Worm (Caenorhabditis elegans) whole organism, L4 larva: Measurements from ENCODE around the gene bre-2.

Source experiments
- F44E2.7 ChIP-seq: fragments of 200-800 bp; sonication (Bioruptor generic); IDR thresholded peaks from 2 replicates; pipeline ENCODE4 v2.1.2; 2022; ENCODE audit warnings: missing genetic modification characterization, missing compliant biosample characterization
- F49E8.2 ChIP-seq: sonication (generic microtip); optimal IDR thresholded peaks from 2 replicates; lab custom pipeline; 2016; ENCODE audit warnings: missing compliant biosample characterization, mild to moderate bottlenecking, missing genetic modification characterization, borderline replicate concordance
- T20F7.1 ChIP-seq: fragments of 200-800 bp; sonication (Bioruptor generic); optimal IDR thresholded peaks from 2 replicates; lab custom pipeline; 2018; ENCODE audit warnings: mild to moderate bottlenecking, missing genetic modification characterization, missing compliant biosample characterization
- Y105C5A.15 ChIP-seq: fragments of 200-800 bp; sonication (Bioruptor generic); IDR thresholded peaks from 2 replicates; pipeline ENCODE4 v1.3.6; 2022; ENCODE audit warnings: missing genetic modification characterization, missing compliant biosample characterization
- Y48G9A.11 ChIP-seq: fragments of 200-800 bp; sonication (Bioruptor generic); IDR thresholded peaks from 2 replicates; pipeline ENCODE4 v1.3.6; 2022; ENCODE audit warnings: missing genetic modification reagents, missing genetic modification characterization, missing compliant biosample characterization
- Y75B8A.6 ChIP-seq: fragments of 200-800 bp; sonication (Bioruptor generic); IDR thresholded peaks from 2 replicates; pipeline ENCODE4 v1.3.6; 2022; ENCODE audit warnings: missing genetic modification reagents, missing genetic modification characterization, missing compliant biosample characterization
- aha-1 ChIP-seq: fragments of 150-350 bp; peaks from one replicate; lab custom pipeline; 2014; ENCODE audit warnings: missing biosample characterization, missing genetic modification characterization
- aly-2 ChIP-seq: sonication (generic microtip); optimal IDR thresholded peaks from 2 replicates; lab custom pipeline; 2018; ENCODE audit warnings: missing biosample characterization, missing genetic modification characterization
- ceh-32 ChIP-seq: sonication (generic microtip); optimal IDR thresholded peaks from 2 replicates; lab custom pipeline; 2016; ENCODE audit warnings: mild to moderate bottlenecking, missing genetic modification characterization, missing compliant biosample characterization; ENCODE audit not compliant: poor library complexity
- ceh-44 ChIP-seq: fragments of 200-800 bp; sonication (Bioruptor generic); IDR thresholded peaks from 2 replicates; pipeline ENCODE4 v1.3.6; 2022; ENCODE audit warnings: missing genetic modification reagents, missing genetic modification characterization, missing compliant biosample characterization
- ctbp-1 ChIP-seq: fragments of 200-800 bp; sonication (Bioruptor generic); IDR thresholded peaks from 2 replicates; pipeline ENCODE4 v1.3.6; 2022; ENCODE audit warnings: missing genetic modification reagents, missing genetic modification characterization, missing compliant biosample characterization
- dmd-8 ChIP-seq: fragments of 200-800 bp; sonication (Bioruptor generic); IDR thresholded peaks from 2 replicates; pipeline ENCODE4 v1.3.6; 2022; ENCODE audit warnings: missing genetic modification characterization, missing compliant biosample characterization
- duxl-1 ChIP-seq: sonication (generic microtip); optimal IDR thresholded peaks from 2 replicates; lab custom pipeline; 2016; ENCODE audit warnings: mild to moderate bottlenecking, missing genetic modification characterization, moderate library complexity, missing compliant biosample characterization; ENCODE audit not compliant: poor library complexity
- egl-27 ChIP-seq: sonication (generic microtip); optimal IDR thresholded peaks from 3 replicates; lab custom pipeline; 2017; ENCODE audit warnings: missing biosample characterization, missing genetic modification reagents, missing genetic modification characterization
- egl-43 ChIP-seq: fragments of 200-800 bp; sonication (Bioruptor generic); IDR thresholded peaks from 2 replicates; pipeline ENCODE4 v1.3.6; 2022; ENCODE audit warnings: missing genetic modification reagents, missing genetic modification characterization, missing compliant biosample characterization
- fkh-10 ChIP-seq: fragments of 150-350 bp; optimal IDR thresholded peaks from 2 replicates; lab custom pipeline; 2014; ENCODE audit warnings: missing biosample characterization, missing genetic modification reagents, missing genetic modification characterization
- hlh-30 ChIP-seq: sonication (generic microtip); optimal IDR thresholded peaks from 2 replicates; lab custom pipeline; 2017; ENCODE audit warnings: antibody characterized with exemption, mild to moderate bottlenecking, missing genetic modification characterization, missing compliant biosample characterization; ENCODE audit not compliant: insufficient read depth
- hmg-1.1 ChIP-seq: fragments of 200-800 bp; sonication (Bioruptor generic); IDR thresholded peaks from 2 replicates; pipeline ENCODE4 v1.3.6; 2022; ENCODE audit warnings: missing genetic modification reagents, missing genetic modification characterization, missing compliant biosample characterization
- lin-1 ChIP-seq: fragments of 200-800 bp; sonication (Bioruptor generic); IDR thresholded peaks from 2 replicates; pipeline ENCODE4 v1.3.6; 2022; ENCODE audit warnings: missing genetic modification reagents, missing genetic modification characterization, missing compliant biosample characterization
- lin-29 ChIP-seq: fragments of 200-800 bp; sonication (Bioruptor generic); IDR thresholded peaks from 2 replicates; pipeline ENCODE4 v1.3.6; 2022; ENCODE audit warnings: missing genetic modification reagents, missing genetic modification characterization, missing compliant biosample characterization
- lin-38 ChIP-seq: fragments of 200-800 bp; sonication (Bioruptor generic); IDR thresholded peaks from 2 replicates; pipeline ENCODE4 v1.3.6; 2022; ENCODE audit warnings: missing genetic modification reagents, missing genetic modification characterization, missing compliant biosample characterization
- lir-3 ChIP-seq: sonication (generic microtip); optimal IDR thresholded peaks from 2 replicates; lab custom pipeline; 2016; ENCODE audit warnings: mild to moderate bottlenecking, missing genetic modification characterization, missing compliant biosample characterization
- lsy-2 ChIP-seq, 2 experiments: fragments of 150-350 bp in 1 of 2; sonication (generic microtip) in 1 of 2; optimal IDR thresholded peaks; 2 replicates each; lab custom pipeline; 2014 to 2017; ENCODE audit warnings: missing biosample characterization in 2 of 2, missing genetic modification characterization in 2 of 2
- madf-5 ChIP-seq, 2 experiments: fragments of 200-800 bp; sonication (Bioruptor generic); IDR thresholded peaks; 2 replicates each; pipeline ENCODE4 v1.3.6; 2022; ENCODE audit warnings: missing compliant biosample characterization in 2 of 2, missing genetic modification characterization in 2 of 2
- mdt-29 ChIP-seq: fragments of 200-800 bp; sonication (Bioruptor generic); IDR thresholded peaks from 2 replicates; pipeline ENCODE4 v1.3.6; 2022; ENCODE audit warnings: missing genetic modification reagents, missing genetic modification characterization, missing compliant biosample characterization
- mep-1 ChIP-seq: fragments of 150-350 bp; sonication (generic microtip); optimal IDR thresholded peaks from 3 replicates; lab custom pipeline; 2014; ENCODE audit warnings: missing biosample characterization, missing genetic modification characterization
- mes-2 ChIP-seq: sonication (generic microtip); optimal IDR thresholded peaks from 2 replicates; lab custom pipeline; 2016; ENCODE audit warnings: missing genotype, mild to moderate bottlenecking, missing genetic modification characterization, missing compliant biosample characterization; ENCODE audit not compliant: poor library complexity, severe bottlenecking
- mxl-2 ChIP-seq: fragments of 200-800 bp; sonication (Bioruptor generic); conservative IDR thresholded peaks from 2 replicates; pipeline ENCODE4 v1.3.6; 2022; ENCODE audit warnings: missing genetic modification reagents, missing genetic modification characterization, missing compliant biosample characterization
- nhr-102 ChIP-seq: sonication (generic microtip); optimal IDR thresholded peaks from 2 replicates; lab custom pipeline; 2016; ENCODE audit warnings: mild to moderate bottlenecking, missing genetic modification characterization, moderate library complexity, missing compliant biosample characterization
- nhr-237 ChIP-seq: sonication (generic microtip); optimal IDR thresholded peaks from 2 replicates; lab custom pipeline; 2017; ENCODE audit warnings: missing biosample characterization, missing genetic modification characterization
- nhr-28 ChIP-seq: fragments of 150-350 bp; optimal IDR thresholded peaks from 2 replicates; lab custom pipeline; 2014; ENCODE audit warnings: missing biosample characterization, missing genetic modification characterization
- nhr-76 ChIP-seq: fragments of 150-350 bp; optimal IDR thresholded peaks from 2 replicates; lab custom pipeline; 2014; ENCODE audit warnings: missing biosample characterization, missing genetic modification characterization
- php-3 ChIP-seq: fragments of 200-800 bp; sonication (Bioruptor generic); IDR thresholded peaks from 2 replicates; pipeline ENCODE4 v1.3.6; 2022; ENCODE audit warnings: missing genetic modification reagents, missing genetic modification characterization, missing compliant biosample characterization
- pqm-1 ChIP-seq: sonication (generic microtip); optimal IDR thresholded peaks from 2 replicates; lab custom pipeline; 2017; ENCODE audit warnings: missing biosample characterization, missing genetic modification characterization
- saeg-2 ChIP-seq: fragments of 200-800 bp; sonication (Bioruptor generic); IDR thresholded peaks from 2 replicates; pipeline ENCODE4 v1.3.6; 2022; ENCODE audit warnings: missing genetic modification reagents, missing genetic modification characterization, missing compliant biosample characterization
- sdz-12 ChIP-seq: fragments of 200-800 bp; sonication (Bioruptor generic); optimal IDR thresholded peaks from 2 replicates; lab custom pipeline; 2018; ENCODE audit warnings: mild to moderate bottlenecking, missing genetic modification characterization, missing compliant biosample characterization
- set-16 ChIP-seq: fragments of 200-800 bp; sonication (Bioruptor generic); IDR thresholded peaks from 2 replicates; pipeline ENCODE4 v1.3.6; 2022; ENCODE audit warnings: missing genetic modification reagents, missing genetic modification characterization, missing compliant biosample characterization
- spr-3 ChIP-seq: fragments of 200-800 bp; sonication (Bioruptor generic); optimal IDR thresholded peaks from 2 replicates; lab custom pipeline; 2018; ENCODE audit warnings: mild to moderate bottlenecking, missing genetic modification characterization, missing compliant biosample characterization
- tag-97 ChIP-seq: fragments of 200-800 bp; sonication (Bioruptor generic); IDR thresholded peaks from 2 replicates; pipeline ENCODE4 v1.3.6; 2022; ENCODE audit warnings: missing genetic modification characterization, missing compliant biosample characterization
- tra-1 ChIP-seq: fragments of 200-800 bp; sonication (Bioruptor generic); IDR thresholded peaks from 2 replicates; pipeline ENCODE4 v1.3.6; 2022; ENCODE audit warnings: missing genetic modification reagents, missing genetic modification characterization, missing compliant biosample characterization
- unc-130 ChIP-seq: sonication (generic microtip); optimal IDR thresholded peaks from 2 replicates; lab custom pipeline; 2016; ENCODE audit warnings: missing genetic modification reagents, missing genetic modification characterization, missing compliant biosample characterization
- unc-62 ChIP-seq, 3 experiments: fragments of 150-350 bp in 1 of 3; sonication (generic microtip); optimal IDR thresholded peaks in 2 of 3; peaks in 1 of 3; 1 replicate in 1 of 3; 2 replicates in 2 of 3; lab custom pipeline; 2014 to 2017; ENCODE audit warnings: missing biosample characterization in 3 of 3, missing genetic modification characterization in 3 of 3, missing genetic modification reagents in 3 of 3, missing genotype in 1 of 3
- vab-7 ChIP-seq: fragments of 200-800 bp; sonication (Bioruptor generic); IDR thresholded peaks from 2 replicates; pipeline ENCODE4 v1.3.6; 2022; ENCODE audit warnings: missing genetic modification reagents, missing genetic modification characterization, missing compliant biosample characterization
- zfp-3 ChIP-seq: fragments of 200-800 bp; sonication (Bioruptor generic); conservative IDR thresholded peaks from 2 replicates; pipeline ENCODE4 v1.3.6; 2022; ENCODE audit warnings: missing genetic modification reagents, missing genetic modification characterization, missing compliant biosample characterization
- ztf-7 ChIP-seq: fragments of 150-350 bp; optimal IDR thresholded peaks from 2 replicates; lab custom pipeline; 2014; ENCODE audit warnings: missing biosample characterization, missing genetic modification characterization

The bre-2 gene

DNA sequence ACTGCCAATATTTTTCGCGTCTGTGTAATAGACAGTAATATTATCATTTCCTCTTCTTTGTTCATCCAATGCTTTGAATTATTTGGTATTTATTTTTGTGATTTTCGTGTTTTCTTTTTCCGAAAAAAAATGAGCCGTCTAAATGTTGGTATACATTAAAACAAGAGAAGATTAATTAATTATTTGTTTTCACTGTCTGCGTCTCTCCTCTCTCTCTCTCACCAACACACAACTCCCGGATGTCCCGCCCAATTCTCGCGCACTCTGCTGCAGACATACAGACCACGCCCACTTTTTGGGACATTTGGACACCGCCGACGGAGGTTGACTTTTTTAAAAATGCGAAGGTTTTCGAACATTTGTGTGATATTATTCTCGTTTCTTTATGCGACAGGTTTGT is 19.9 kb downstream of the bre-2 start, which contains the start of gene zig-8:
zig-8 (plus strand) TSS at position 301 of the 400 bp plus-strand sequence.
- no peak for TF ChIP-seq fkh-10 (GFP tag; lab: Kevin White, UChicago)
- TF ChIP-seq aha-1 (tag; lab: Kevin White, UChicago): peak; percentile 23
- peak; percentile 23; the same call in 1 of the 2 replicates for TF ChIP-seq ctbp-1 (GFP tag; lab: Robert Waterston, UW)
- no peak for TF ChIP-seq saeg-2 (GFP tag; lab: Robert Waterston, UW)
- no peak for TF ChIP-seq duxl-1

DNA sequence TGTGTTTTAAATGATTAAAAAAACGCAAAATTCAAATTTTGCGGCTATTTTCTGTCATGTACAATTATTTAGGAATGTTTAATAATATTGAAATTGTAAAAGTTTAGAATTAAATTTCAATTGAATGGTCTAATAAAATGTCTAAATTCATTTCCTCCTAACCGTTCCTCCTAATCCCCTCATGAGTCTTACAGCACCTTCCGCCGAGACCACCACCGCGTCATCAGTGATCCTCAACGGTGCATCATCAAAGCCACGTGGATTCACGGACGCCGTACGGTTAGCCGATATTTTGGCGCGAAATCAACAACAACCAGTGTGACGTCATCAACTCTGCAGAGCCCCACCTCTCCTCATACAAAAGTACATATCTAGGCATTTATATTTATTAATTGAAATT is 21.0 kb downstream of the bre-2 start:
- TF ChIP-seq aha-1 (tag; lab: Kevin White, UChicago) (peak; percentile 93), set-16 (no peak)
- TF ChIP-seq, all 104 proteins: peak for 1

DNA sequence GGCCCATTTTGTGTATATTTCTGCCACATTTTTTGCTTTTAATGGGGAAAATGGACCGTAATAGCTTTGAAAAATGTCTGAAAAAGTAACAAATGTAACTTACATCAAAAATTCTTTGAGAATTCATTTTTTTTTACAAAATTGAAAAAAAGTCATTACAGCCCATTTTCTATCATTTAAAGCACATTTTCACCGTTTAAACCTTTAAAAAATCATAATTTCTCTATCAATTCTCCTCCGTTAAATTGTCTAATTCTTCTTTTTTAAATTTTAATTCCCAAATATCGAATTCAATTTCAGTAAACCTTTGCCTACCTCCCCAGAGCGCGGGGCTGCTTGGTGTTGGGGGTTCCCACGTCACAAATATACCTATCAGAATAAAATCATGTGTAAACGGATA is 32.1 kb downstream of the bre-2 start, which contains the start of gene dhhc-8:
dhhc-8 (plus strand) TSS at position 301 of the 400 bp plus-strand sequence.
- TF ChIP-seq Y48G9A.11 (GFP tag; lab: Robert Waterston, UW) (no peak), ceh-44 (GFP tag; lab: Robert Waterston, UW) (no peak), tag-97 (GFP tag; lab: Robert Waterston, UW) (no peak), Y75B8A.6 (GFP tag; lab: Robert Waterston, UW) (no peak), egl-27 (tag; lab: Kevin White, UChicago) (no peak), php-3 (GFP tag; lab: Robert Waterston, UW) (no peak), pqm-1 (no peak), lir-3 (tag; lab: Kevin White, UChicago) (no peak)

DNA sequence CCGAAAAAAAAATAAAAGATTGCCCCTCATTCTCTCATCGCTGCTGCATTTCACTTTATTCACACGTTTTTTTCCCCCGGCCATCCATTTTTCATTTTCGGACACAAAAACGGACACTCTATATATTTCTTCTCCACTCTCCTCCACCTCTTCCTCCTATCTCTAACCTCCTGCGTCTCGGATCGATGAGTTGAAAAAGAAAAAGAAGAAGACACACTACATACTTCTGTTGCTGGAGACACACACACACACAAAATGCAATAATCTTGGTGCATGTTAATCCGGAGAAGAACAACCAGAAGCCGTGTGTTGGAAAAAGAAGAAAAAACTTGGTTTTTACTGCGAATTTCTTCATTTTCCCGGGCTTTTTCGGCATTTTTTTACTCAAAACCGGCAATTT is 33.5 kb downstream of the bre-2 start:
- TF ChIP-seq lin-38 (GFP tag; lab: Robert Waterston, UW) (no peak), unc-62 (GFP tag; optimal IDR thresholded peaks at IDR 0.05 in 1 of 2; lab: Kevin White, UChicago) (no peak), unc-62 (tag; optimal IDR thresholded peaks at IDR 0.05; lab: Kevin White, UChicago) (no peak), mdt-29 (GFP tag; lab: Robert Waterston, UW) (no peak), zfp-3 (GFP tag; lab: Robert Waterston, UW) (no peak), mep-1 (tag; lab: Kevin White, UChicago) (peak; percentile 25), nhr-237 (tag; lab: Kevin White, UChicago) (no peak), nhr-76 (tag; lab: Kevin White, UChicago) (no peak), nhr-102 (tag; lab: Kevin White, UChicago) (no peak), unc-130 (GFP tag; lab: Kevin White, UChicago) (no peak), lin-29 (GFP tag; lab: Robert Waterston, UW) (no peak), aly-2 (no peak), mes-2 (tag; lab: Kevin White, UChicago) (no peak), hmg-1.1 (GFP tag; lab: Robert Waterston, UW) (peak; percentile 70), vab-7 (GFP tag; lab: Robert Waterston, UW) (no peak), mxl-2 (GFP tag; lab: Robert Waterston, UW) (no peak), set-16 (no peak), F44E2.7 (GFP tag; lab: Robert Waterston, UW) (no peak), spr-3 (no peak), F49E8.2 (tag; lab: Kevin White, UChicago) (no peak), hlh-30 (tag; lab: Kevin White, UChicago) (peak; percentile 53), ztf-7 (tag; lab: Kevin White, UChicago) (no peak), egl-43 (GFP tag; lab: Robert Waterston, UW) (no peak), dmd-8 (GFP tag; lab: Robert Waterston, UW) (no peak), lsy-2 (tag; optimal IDR thresholded peaks at IDR 0.05; lab: Kevin White, UChicago) (peak in 1 of 2 experiments; percentile 63), madf-5 (GFP tag; IDR thresholded peaks at IDR 0.05; lab: Robert Waterston, UW) (no peak), pqm-1 (no peak), T20F7.1 (no peak), sdz-12 (no peak), ceh-32 (tag; lab: Kevin White, UChicago) (no peak), lin-1 (no peak), aha-1 (tag; lab: Kevin White, UChicago) (peak; percentile 42), tra-1 (no peak), fkh-10 (GFP tag; lab: Kevin White, UChicago) (peak; percentile 81), Y105C5A.15 (GFP tag; lab: Robert Waterston, UW) (no peak), nhr-28 (tag; lab: Kevin White, UChicago) (peak; percentile 84)
